Worm (Caenorhabditis elegans) whole organism, L1 larva: ENCODE results near the gene F31F4.17.

Experiments
- Y116A8C.19 ChIP-seq: sonication (generic microtip); optimal IDR thresholded peaks from 2 replicates; lab custom pipeline; 2016; ENCODE audit warnings: missing compliant biosample characterization, missing genetic modification characterization, borderline replicate concordance
- alr-1 ChIP-seq: fragments of 200-800 bp; sonication (Bioruptor generic); optimal IDR thresholded peaks from 2 replicates; lab custom pipeline; 2018; ENCODE audit warnings: borderline replicate concordance, mild to moderate bottlenecking, missing genetic modification characterization, missing compliant biosample characterization
- ama-1 ChIP-seq: fragments of 150-350 bp; optimal IDR thresholded peaks from 2 replicates; lab custom pipeline; 2014
- ceh-63 ChIP-seq: fragments of 200-800 bp; sonication (Bioruptor generic); optimal IDR thresholded peaks from 2 replicates; lab custom pipeline; 2018; ENCODE audit warnings: mild to moderate bottlenecking, missing genetic modification characterization, missing compliant biosample characterization
- ceh-8 ChIP-seq: fragments of 200-800 bp; sonication (Bioruptor generic); optimal IDR thresholded peaks from 2 replicates; lab custom pipeline; 2018; ENCODE audit warnings: mild to moderate bottlenecking, missing genetic modification characterization, moderate library complexity, missing compliant biosample characterization
- ceh-82 ChIP-seq, 3 experiments: fragments of 150-350 bp in 1 of 3; sonication (generic microtip) in 2 of 3; optimal IDR thresholded peaks; 2 replicates each; lab custom pipeline; 2014 to 2017; ENCODE audit warnings: missing biosample characterization in 3 of 3, missing genetic modification characterization in 3 of 3
- ces-1 ChIP-seq: fragments of 150-350 bp; optimal IDR thresholded peaks from 2 replicates; lab custom pipeline; 2014; ENCODE audit warnings: missing biosample characterization, missing genetic modification reagents, missing genetic modification characterization
- dpl-1 ChIP-seq, 3 experiments: fragments of 150-350 bp in 2 of 3; sonication (generic microtip) in 1 of 3; optimal IDR thresholded peaks; 2 replicates each; lab custom pipeline; 2014 to 2017; ENCODE audit warnings: missing biosample characterization in 3 of 3, missing genetic modification characterization in 3 of 3, missing genetic modification reagents in 3 of 3
- efl-1 ChIP-seq, 4 experiments: fragments of 150-350 bp; optimal IDR thresholded peaks in 3 of 4; peaks in 1 of 4; 1 replicate in 1 of 4; 2 replicates in 3 of 4; lab custom pipeline; 2014; ENCODE audit warnings: missing biosample characterization in 2 of 4, missing genetic modification characterization in 2 of 4, missing genetic modification reagents in 2 of 4
- efl-3 ChIP-seq: fragments of 200-800 bp; sonication (Bioruptor generic); optimal IDR thresholded peaks from 2 replicates; lab custom pipeline; 2018; ENCODE audit warnings: mild to moderate bottlenecking, missing genetic modification characterization, missing compliant biosample characterization
- elt-3 ChIP-seq, 6 experiments: fragments of 150-350 bp in 1 of 6; sonication (generic microtip); optimal IDR thresholded peaks; 2 replicates each; lab custom pipeline; 2017 to 2018; ENCODE audit warnings: missing biosample characterization in 6 of 6, missing genetic modification characterization in 6 of 6, inconsistent platforms in 1 of 6
- ets-5 ChIP-seq: fragments of 200-800 bp; sonication (Bioruptor generic); IDR thresholded peaks from 2 replicates; pipeline ENCODE4 v1.3.6; 2022; ENCODE audit warnings: missing genetic modification characterization, missing compliant biosample characterization
- fkh-8 ChIP-seq: sonication (generic microtip); optimal IDR thresholded peaks from 2 replicates; lab custom pipeline; 2016; ENCODE audit warnings: mild to moderate bottlenecking, missing genetic modification characterization, missing compliant biosample characterization
- hpl-2 ChIP-seq: fragments of 150-350 bp; optimal IDR thresholded peaks from 2 replicates; lab custom pipeline; 2014; ENCODE audit warnings: missing biosample characterization, missing genetic modification reagents, missing genetic modification characterization
- jun-1 ChIP-seq: fragments of 150-350 bp; optimal IDR thresholded peaks from 2 replicates; lab custom pipeline; 2014; ENCODE audit warnings: missing biosample characterization, missing genetic modification reagents, missing genetic modification characterization
- lin-14 ChIP-seq: fragments of 200-800 bp; sonication (Bioruptor generic); optimal IDR thresholded peaks from 2 replicates; lab custom pipeline; 2018; ENCODE audit warnings: mild to moderate bottlenecking, missing genetic modification characterization, moderate library complexity, missing compliant biosample characterization
- lin-35 ChIP-seq, 2 experiments: fragments of 150-350 bp; optimal IDR thresholded peaks; 2 replicates each; lab custom pipeline; 2014; ENCODE audit warnings: missing biosample characterization in 2 of 2, missing genetic modification characterization in 2 of 2, missing genetic modification reagents in 2 of 2
- lsy-2 ChIP-seq, 2 experiments: fragments of 150-350 bp; optimal IDR thresholded peaks; 2 replicates each; lab custom pipeline; 2014; ENCODE audit warnings: missing biosample characterization in 2 of 2, missing genetic modification characterization in 2 of 2
- mdl-1 ChIP-seq, 2 experiments: fragments of 150-350 bp; optimal IDR thresholded peaks; 2 replicates each; lab custom pipeline; 2014 to 2017; ENCODE audit warnings: missing biosample characterization in 2 of 2, missing genetic modification characterization in 2 of 2, inconsistent platforms in 1 of 2
- mef-2 ChIP-seq: fragments of 150-350 bp; optimal IDR thresholded peaks from 2 replicates; lab custom pipeline; 2014; ENCODE audit warnings: missing biosample characterization, missing genetic modification characterization
- mep-1 ChIP-seq: fragments of 150-350 bp; optimal IDR thresholded peaks from 2 replicates; lab custom pipeline; 2014; ENCODE audit warnings: missing biosample characterization, missing genetic modification characterization
- nhr-20 ChIP-seq: sonication (generic microtip); optimal IDR thresholded peaks from 2 replicates; lab custom pipeline; 2016; ENCODE audit warnings: mild to moderate bottlenecking, missing genetic modification characterization, missing compliant biosample characterization
- nhr-47 ChIP-seq: sonication (generic microtip); optimal IDR thresholded peaks from 2 replicates; lab custom pipeline; 2016; ENCODE audit warnings: mild to moderate bottlenecking, missing genetic modification characterization, moderate library complexity, missing compliant biosample characterization
- nhr-84 ChIP-seq: sonication (generic microtip); optimal IDR thresholded peaks from 2 replicates; lab custom pipeline; 2017; ENCODE audit warnings: missing biosample characterization, missing genetic modification characterization
- rnt-1 ChIP-seq: sonication (generic microtip); optimal IDR thresholded peaks from 2 replicates; lab custom pipeline; 2016; ENCODE audit warnings: mild to moderate bottlenecking, missing genetic modification characterization, moderate library complexity, missing compliant biosample characterization
- snu-23 ChIP-seq: sonication (generic microtip); optimal IDR thresholded peaks from 2 replicates; lab custom pipeline; 2016; ENCODE audit warnings: missing genetic modification characterization, missing compliant biosample characterization
- sup-37 ChIP-seq: fragments of 200-800 bp; sonication (Bioruptor generic); optimal IDR thresholded peaks from 2 replicates; lab custom pipeline; 2018; ENCODE audit warnings: mild to moderate bottlenecking, missing genetic modification characterization, missing compliant biosample characterization
- swsn-7 ChIP-seq: sonication (generic microtip); optimal IDR thresholded peaks from 2 replicates; lab custom pipeline; 2016; ENCODE audit warnings: missing genetic modification characterization, missing compliant biosample characterization
- zag-1 ChIP-seq: fragments of 150-350 bp; optimal IDR thresholded peaks from 2 replicates; lab custom pipeline; 2014; ENCODE audit warnings: missing biosample characterization, missing genetic modification characterization

The F31F4.17 gene

DNA sequence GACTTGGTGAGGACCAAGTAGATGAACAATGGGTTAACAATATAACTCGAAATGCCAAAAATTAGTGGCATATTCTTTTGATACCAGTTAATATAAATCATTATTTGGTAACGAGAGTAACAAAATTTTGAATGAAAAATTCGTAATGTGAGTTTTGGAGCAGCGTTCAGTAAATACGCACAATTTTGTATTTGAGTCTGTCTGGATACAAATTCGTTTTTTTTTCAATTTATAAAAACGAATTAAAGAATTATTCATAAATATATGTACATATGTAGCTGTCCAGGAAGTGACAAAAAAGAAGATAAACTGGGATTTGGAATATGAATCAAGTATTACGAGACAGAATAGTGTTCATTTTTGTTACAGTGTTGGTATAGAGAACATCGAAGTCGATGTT lies 7.2 kb downstream of the F31F4.17 start, which contains the start of gene srj-5:
TSS of gene srj-5 (minus strand) at position 101 of the 400 bp plus-strand sequence.
- TF ChIP-seq lin-35 (GFP tag; optimal IDR thresholded peaks at IDR 0.05; lab: Kevin White, UChicago) (no peak), dpl-1 (GFP tag; optimal IDR thresholded peaks at IDR 0.05; lab: Kevin White, UChicago) (no peak), Y116A8C.19 (tag; lab: Kevin White, UChicago) (no peak), swsn-7 (no peak)
- TF ChIP-seq, all 84 proteins: peak for 0

DNA sequence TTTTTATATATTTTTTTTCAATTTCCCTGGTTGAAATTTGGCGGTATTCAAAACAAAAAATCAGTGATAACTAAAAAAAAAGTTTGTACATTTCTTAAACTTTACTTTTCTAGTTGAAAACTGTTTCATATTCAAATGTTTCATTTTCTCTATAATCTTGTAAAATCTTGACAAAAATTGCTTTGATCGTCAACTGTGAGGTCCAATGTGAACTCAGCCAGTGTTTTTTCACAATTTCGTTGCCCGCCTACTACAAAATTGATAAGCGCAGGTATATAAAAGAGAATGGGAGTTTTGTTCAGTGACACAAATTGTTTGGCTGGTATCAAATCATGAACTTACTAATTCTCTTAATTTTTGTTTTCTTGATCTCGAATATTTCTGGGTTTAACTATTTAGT lies 13.2 kb downstream of the F31F4.17 start, which contains the start of gene ugt-42:
TSS of gene ugt-42 (plus strand) at position 301 of the 400 bp plus-strand sequence.
- TF ChIP-seq elt-3 (tag; optimal IDR thresholded peaks at IDR 0.05; lab: Kevin White, UChicago) = no peak
- TF ChIP-seq jun-1 (tag; lab: Kevin White, UChicago) = no peak
- TF ChIP-seq snu-23 (GFP tag; lab: Kevin White, UChicago) = no peak
- TF ChIP-seq mep-1 = no peak
- TF ChIP-seq nhr-47 (tag; lab: Kevin White, UChicago) = no peak
- TF ChIP-seq ceh-8 (GFP tag; lab: Kevin White, UChicago) = no peak
- no peak for TF ChIP-seq fkh-8
- TF ChIP-seq, all 84 proteins: peak for 0

DNA sequence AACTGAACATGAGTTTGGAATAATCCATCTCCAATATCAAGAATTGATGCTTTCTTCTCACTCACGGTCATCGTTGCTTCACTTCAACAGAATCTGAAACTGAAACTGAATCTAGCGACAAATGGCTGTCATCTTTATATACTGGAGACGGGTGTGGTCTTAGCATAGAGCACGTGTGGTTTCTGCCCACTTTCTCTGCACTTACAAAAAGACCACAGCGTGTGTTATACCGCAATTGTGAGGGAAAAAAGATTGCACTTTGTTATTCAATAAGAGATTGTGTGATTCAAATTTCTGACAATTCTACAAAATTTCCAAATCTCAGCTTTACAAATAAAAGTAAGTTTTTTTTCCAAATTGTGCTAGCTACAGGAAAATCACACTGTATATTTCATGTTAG lies 14.0 kb downstream of the F31F4.17 start, which contains the start of gene F48G7.12:
TSS of gene F48G7.12 (minus strand) at position 101 of the 400 bp plus-strand sequence.
- TF ChIP-seq ama-1 (lab: Kevin White, UChicago) (no peak), efl-1 (optimal IDR thresholded peaks at IDR 0.05; lab: Kevin White, UChicago) (no peak), efl-1 (GFP tag; optimal IDR thresholded peaks at IDR 0.05 in 1 of 2; lab: Kevin White, UChicago) (no peak), ets-5 (GFP tag; lab: Robert Waterston, UW) (no peak)

DNA sequence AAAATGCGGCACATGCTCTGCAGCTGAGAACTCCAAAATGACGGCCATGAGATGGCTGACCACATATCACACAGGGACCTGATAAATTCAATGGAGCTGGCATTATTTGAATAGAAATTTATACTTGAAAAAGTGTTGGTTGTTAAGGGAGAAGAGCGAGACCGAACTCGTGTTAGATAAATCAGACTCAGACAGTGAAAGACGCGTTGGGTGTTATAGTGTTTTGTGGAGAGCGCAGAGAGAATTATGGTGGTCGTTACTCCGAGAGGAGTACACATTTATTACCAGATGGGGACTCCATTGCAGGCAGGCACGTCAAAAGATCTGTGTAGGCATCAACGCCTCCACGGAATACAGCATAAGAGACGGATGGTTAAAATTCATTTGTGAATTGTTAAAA lies 17.4 kb downstream of the F31F4.17 start, which contains the start of gene nhr-190:
TSS of gene nhr-190 (minus strand) at position 175 of the 400 bp plus-strand sequence.
- TF ChIP-seq nhr-20 (tag; lab: Kevin White, UChicago) = peak; percentile 22
- no peak for TF ChIP-seq nhr-47 (tag; lab: Kevin White, UChicago)
- TF ChIP-seq efl-1 (optimal IDR thresholded peaks at IDR 0.05; lab: Kevin White, UChicago) = peak; percentile 31 to 47
- no peak for TF ChIP-seq efl-1 (GFP tag; optimal IDR thresholded peaks at IDR 0.05 in 1 of 2; lab: Kevin White, UChicago)
- peak; percentile 30 for TF ChIP-seq swsn-7
- TF ChIP-seq ceh-63 (GFP tag; lab: Kevin White, UChicago) = no peak
- TF ChIP-seq rnt-1 (tag; lab: Kevin White, UChicago) = peak; percentile 33
- peak in 1 of 3 experiments; percentile 2 for TF ChIP-seq ceh-82 (tag; optimal IDR thresholded peaks at IDR 0.05; lab: Kevin White, UChicago)
- peak; percentile 41 for TF ChIP-seq fkh-8
- TF ChIP-seq, all 84 proteins: peak for 6

DNA sequence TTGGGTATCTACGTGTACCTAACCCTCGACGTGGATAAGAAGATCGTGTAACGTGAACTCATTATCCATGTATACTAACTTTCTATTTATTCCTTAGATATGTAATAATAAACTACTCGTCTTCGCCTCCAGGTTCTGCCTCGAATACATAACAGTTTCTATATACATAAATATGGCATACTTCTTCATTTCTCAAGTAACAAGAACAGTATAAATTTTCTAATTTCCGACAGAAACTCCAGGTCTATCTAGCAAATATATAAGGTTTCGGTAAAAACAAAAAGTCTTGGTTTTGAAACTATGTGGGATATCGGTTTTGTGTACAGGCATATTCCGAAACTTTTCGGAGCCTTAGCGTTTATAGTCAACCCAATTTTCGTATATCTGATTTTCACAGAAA lies 21.8 kb downstream of the F31F4.17 start, which contains the start of gene srj-37:
TSS of gene srj-37 (plus strand) at position 301 of the 400 bp plus-strand sequence.
- TF ChIP-seq alr-1 (tag; lab: Kevin White, UChicago) = no peak
- no peak for TF ChIP-seq dpl-1 (GFP tag; optimal IDR thresholded peaks at IDR 0.05; lab: Kevin White, UChicago)
- no peak for TF ChIP-seq mef-2 (tag; lab: Kevin White, UChicago)
- TF ChIP-seq Y116A8C.19 (tag; lab: Kevin White, UChicago) = no peak
- TF ChIP-seq efl-3 (GFP tag; lab: Kevin White, UChicago) = no peak
- no peak for TF ChIP-seq hpl-2 (GFP tag; lab: Kevin White, UChicago)
- no peak for TF ChIP-seq lin-14 (GFP tag; lab: Kevin White, UChicago)
- no peak for TF ChIP-seq rnt-1 (tag; lab: Kevin White, UChicago)
- no peak for TF ChIP-seq swsn-7
- TF ChIP-seq zag-1 = no peak
- TF ChIP-seq ceh-8 (GFP tag; lab: Kevin White, UChicago) = no peak
- no peak for TF ChIP-seq mdl-1 (tag; optimal IDR thresholded peaks at IDR 0.05; lab: Kevin White, UChicago)
- TF ChIP-seq nhr-47 (tag; lab: Kevin White, UChicago) = no peak
- no peak for TF ChIP-seq fkh-8
- TF ChIP-seq nhr-84 (tag; lab: Kevin White, UChicago) = no peak
- no peak for TF ChIP-seq ces-1 (GFP tag; lab: Kevin White, UChicago)
- TF ChIP-seq sup-37 (GFP tag; lab: Kevin White, UChicago) = no peak
- no peak for TF ChIP-seq lsy-2 (tag; optimal IDR thresholded peaks at IDR 0.05; lab: Kevin White, UChicago)
